Worm (Caenorhabditis elegans): ENCODE results near the gene cnk-1.

DNA sequence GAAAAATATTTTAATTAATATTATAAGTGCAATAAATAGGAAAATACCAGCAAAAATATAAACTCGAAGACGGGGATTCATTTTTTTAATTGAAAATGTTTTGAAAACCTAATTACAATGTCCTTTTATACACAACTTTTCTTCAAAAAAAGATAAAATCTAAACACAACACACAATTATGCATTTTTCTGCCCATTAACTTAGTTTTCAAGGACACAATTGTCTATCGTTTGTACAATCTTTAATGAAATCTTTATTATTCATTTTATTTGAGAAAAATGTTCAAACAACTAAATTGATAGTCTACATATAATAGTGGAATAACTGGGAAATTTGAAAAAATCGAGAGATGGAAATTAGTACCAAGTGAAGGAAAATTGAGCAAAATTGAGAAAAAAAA is 35.0 kb downstream of the cnk-1 start, which contains the start of gene T07A5.1:
- TF ChIP-seq unc-62 (GFP tag; optimal IDR thresholded peaks at IDR 0.05), result no peak
- no peak for TF ChIP-seq skn-1 (tag; optimal IDR thresholded peaks at IDR 0.05)
- TF ChIP-seq elt-3 (tag; optimal IDR thresholded peaks at IDR 0.05), result no peak
- no peak for TF ChIP-seq nhr-28 (tag; optimal IDR thresholded peaks at IDR 0.05)
- no peak for TF ChIP-seq pqm-1 (tag; optimal IDR thresholded peaks at IDR 0.05)
- no peak for TF ChIP-seq pag-3 (tag; optimal IDR thresholded peaks at IDR 0.05; ENCODE audit: borderline replicate concordance, insufficient read depth)

Data from whole organism, L1 larva.